Fruit fly (Drosophila melanogaster): ENCODE measurements around the gene CLIP-190.
A peak's percentile ranks its signal among the peaks of the same experiment; 100 is the strongest.

Gene CLIP-190

dm6 chr2L:17429788-17430587 is 45.5 kb downstream of the CLIP-190 start (continued):
- TF ChIP-seq chn (GFP tag; optimal IDR thresholded peaks at IDR 0.05) (peak; percentile 27), kay (GFP tag; optimal IDR thresholded peaks at IDR 0.05) (no peak), slbo (GFP tag; IDR thresholded peaks at IDR 0.05) (peak; percentile 87), CG10654 (GFP tag; optimal IDR thresholded peaks at IDR 0.05) (peak; percentile 95), nerfin-2 (GFP tag; IDR thresholded peaks at IDR 0.05; ENCODE audit: partially characterized antibody) (no peak), klu (GFP tag; IDR thresholded peaks at IDR 0.05) (peak; percentile 55), Max (GFP tag; optimal IDR thresholded peaks at IDR 0.05) (peak; percentile 9), CG32767 (GFP tag; IDR thresholded peaks at IDR 0.05) (peak; percentile 86), Atf3 (GFP tag; optimal IDR thresholded peaks at IDR 0.05) (peak; percentile 50), ssp (GFP tag; IDR thresholded peaks at IDR 0.05) (peak; percentile 64), HLH4C (GFP tag; IDR thresholded peaks at IDR 0.05; ENCODE audit: partially characterized antibody) (no peak), tna (GFP tag; IDR thresholded peaks at IDR 0.05; ENCODE audit: partially characterized antibody) (no peak), Hmx (GFP tag; optimal IDR thresholded peaks at IDR 0.05) (peak; percentile 48), CG1529 (GFP tag; optimal IDR thresholded peaks at IDR 0.05) (peak; percentile 91), CG9727 (GFP tag; optimal IDR thresholded peaks at IDR 0.05) (peak; percentile 82), Chrac-16 (GFP tag; optimal IDR thresholded peaks at IDR 0.05) (peak; percentile 88), Fer3 (tag; optimal IDR thresholded peaks at IDR 0.05) (peak; percentile 95), MESR4 (GFP tag; optimal IDR thresholded peaks at IDR 0.05) (peak; percentile 8), lbe (GFP tag; optimal IDR thresholded peaks at IDR 0.05) (peak; percentile 94), slp2 (GFP tag; optimal IDR thresholded peaks at IDR 0.05) (peak; percentile 41), CG8388 (GFP tag; optimal IDR thresholded peaks at IDR 0.05) (peak; percentile 49), CG33213 (GFP tag; optimal IDR thresholded peaks at IDR 0.05) (no peak), Oaz (GFP tag; IDR thresholded peaks at IDR 0.05) (peak; percentile 87), CG11085 (GFP tag; IDR thresholded peaks at IDR 0.05) (peak; percentile 82), CG30431 (GFP tag; optimal IDR thresholded peaks at IDR 0.05) (peak; percentile 44), CG34376 (GFP tag; optimal IDR thresholded peaks at IDR 0.05) (peak; percentile 62), CG6854 (GFP tag; optimal IDR thresholded peaks at IDR 0.05) (peak; percentile 95), HLH3B (GFP tag; IDR thresholded peaks at IDR 0.05) (peak; percentile 89), sc (optimal IDR thresholded peaks at IDR 0.05) (no peak), sc (GFP tag; optimal IDR thresholded peaks at IDR 0.05) (peak; percentile 92), CG1792 (GFP tag; optimal IDR thresholded peaks at IDR 0.05) (no peak), CG8765 (GFP tag; IDR thresholded peaks at IDR 0.05) (no peak), insv (GFP tag; optimal IDR thresholded peaks at IDR 0.05) (peak in 1 of 2 experiments; percentile 3), CG10979 (tag; optimal IDR thresholded peaks at IDR 0.05) (peak; percentile 98), esg (GFP tag; conservative IDR thresholded peaks at IDR 0.05) (peak; percentile 93), CG34224 (GFP tag; IDR thresholded peaks at IDR 0.05; ENCODE audit: partially characterized antibody) (no peak), CG18619 (GFP tag; optimal IDR thresholded peaks at IDR 0.05) (peak; percentile 79), pan (optimal IDR thresholded peaks at IDR 0.05) (no peak), pan (GFP tag; optimal IDR thresholded peaks at IDR 0.05 in 1 of 2, IDR thresholded peaks at IDR 0.05 in 1 of 2) (peak in 1 of 2 experiments; percentile 96), disco-r (GFP tag; optimal IDR thresholded peaks at IDR 0.05) (peak; percentile 26), tx (GFP tag; optimal IDR thresholded peaks at IDR 0.05) (peak; percentile 39), CG4360 (GFP tag; IDR thresholded peaks at IDR 0.05) (peak; percentile 75), CG4854 (GFP tag; optimal IDR thresholded peaks at IDR 0.05) (no peak), Antp (GFP tag; optimal IDR thresholded peaks at IDR 0.05) (no peak), pnt (GFP tag; optimal IDR thresholded peaks at IDR 0.05) (peak; percentile 38), jing (GFP tag; optimal IDR thresholded peaks at IDR 0.05) (peak; percentile 53), CG7839 (tag; optimal IDR thresholded peaks at IDR 0.05) (peak; percentile 94), CG3995 (GFP tag; optimal IDR thresholded peaks at IDR 0.05) (peak; percentile 55), H15 (GFP tag; IDR thresholded peaks at IDR 0.05) (peak; percentile 90), CG13424 (tag; optimal IDR thresholded peaks at IDR 0.05) (peak; percentile 99)
